Worm (Caenorhabditis elegans) whole organism, L4 larva: Measurements from ENCODE around the gene dmsr-10.

Experiments
- Y105C5A.15 ChIP-seq: fragments of 200-800 bp; sonication (Bioruptor generic); IDR thresholded peaks from 2 replicates; pipeline ENCODE4 v1.3.6; 2022; ENCODE audit warnings: missing genetic modification characterization, missing compliant biosample characterization
- lim-7 ChIP-seq: fragments of 200-800 bp; sonication (Bioruptor generic); IDR thresholded peaks from 2 replicates; pipeline ENCODE4 v1.3.6; 2022; ENCODE audit warnings: missing genetic modification characterization, missing compliant biosample characterization
- mdl-1 ChIP-seq, 2 experiments: fragments of 150-350 bp in 1 of 2; sonication (generic microtip) in 1 of 2; optimal IDR thresholded peaks; 2 replicates each; lab custom pipeline; 2014 to 2017; ENCODE audit warnings: missing biosample characterization in 2 of 2, missing genetic modification characterization in 2 of 2
- nhr-10 ChIP-seq: fragments of 150-350 bp; optimal IDR thresholded peaks from 2 replicates; lab custom pipeline; 2014; ENCODE audit warnings: missing biosample characterization, missing genetic modification characterization
- nhr-11 ChIP-seq: fragments of 150-350 bp; optimal IDR thresholded peaks from 2 replicates; lab custom pipeline; 2014; ENCODE audit warnings: missing biosample characterization, missing genetic modification characterization
- pha-4 ChIP-seq, 2 experiments: fragments of 150-350 bp in 1 of 2; fragments of 200-800 bp in 1 of 2; sonication (Bioruptor generic) in 1 of 2; IDR thresholded peaks in 1 of 2; optimal IDR thresholded peaks in 1 of 2; 2 replicates each; pipeline versions ENCODE4 v1.3.6 to Lab custom; 2014 to 2022; ENCODE audit warnings: missing genetic modification characterization in 2 of 2, missing genetic modification reagents in 2 of 2, missing biosample characterization in 1 of 2, missing compliant biosample characterization in 1 of 2
- sdz-12 ChIP-seq: fragments of 200-800 bp; sonication (Bioruptor generic); optimal IDR thresholded peaks from 2 replicates; lab custom pipeline; 2018; ENCODE audit warnings: mild to moderate bottlenecking, missing genetic modification characterization, missing compliant biosample characterization
- snpc-4 ChIP-seq: fragments of 150-350 bp; optimal IDR thresholded peaks from 2 replicates; lab custom pipeline; 2014; ENCODE audit warnings: missing biosample characterization, missing genetic modification characterization
- spr-3 ChIP-seq: fragments of 200-800 bp; sonication (Bioruptor generic); optimal IDR thresholded peaks from 2 replicates; lab custom pipeline; 2018; ENCODE audit warnings: mild to moderate bottlenecking, missing genetic modification characterization, missing compliant biosample characterization
- vab-7 ChIP-seq: fragments of 200-800 bp; sonication (Bioruptor generic); IDR thresholded peaks from 2 replicates; pipeline ENCODE4 v1.3.6; 2022; ENCODE audit warnings: missing genetic modification reagents, missing genetic modification characterization, missing compliant biosample characterization

DNA sequence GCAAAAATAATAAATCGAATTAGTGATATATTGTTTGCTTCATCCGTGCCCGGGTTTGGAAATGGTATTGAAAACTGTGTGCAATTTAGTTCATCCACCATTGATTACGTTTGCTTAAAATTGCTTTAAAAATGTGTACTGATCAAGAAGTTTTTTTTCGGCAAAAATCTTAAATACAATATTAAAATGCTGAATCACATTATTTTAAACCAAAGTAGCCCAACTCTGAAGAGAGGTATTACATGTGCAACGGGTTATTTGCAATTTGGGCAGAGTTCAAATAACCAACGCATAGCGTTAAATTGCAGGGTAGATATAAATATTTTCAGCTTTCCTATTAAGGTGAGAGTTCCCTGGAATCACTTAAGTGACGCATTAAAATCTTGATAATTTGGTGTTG lies 15.4 kb upstream of the dmsr-10 start, which contains the start of gene dmsr-14:
- no peak for TF ChIP-seq Y105C5A.15
- TF ChIP-seq snpc-4 (tag; lab: Kevin White, UChicago): no peak
- no peak for TF ChIP-seq nhr-11 (tag; lab: Kevin White, UChicago)
- no peak for TF ChIP-seq sdz-12 (GFP tag; lab: Kevin White, UChicago)
- no peak for TF ChIP-seq mdl-1 (tag; optimal IDR thresholded peaks at IDR 0.05; lab: Kevin White, UChicago)
- TF ChIP-seq lim-7 (GFP tag; lab: Robert Waterston, UW): no peak
- TF ChIP-seq spr-3 (GFP tag; lab: Kevin White, UChicago): no peak
- no peak for TF ChIP-seq pha-4 (GFP tag; IDR thresholded peaks at IDR 0.05; lab: Robert Waterston, UW)
- no peak for TF ChIP-seq pha-4 (tag; optimal IDR thresholded peaks at IDR 0.05; lab: Kevin White, UChicago)
- no peak for TF ChIP-seq nhr-10
- no peak for TF ChIP-seq vab-7 (GFP tag; lab: Robert Waterston, UW)
